Worm (Caenorhabditis elegans) whole organism, L4 larva: ENCODE data around the gene T16G1.4.

ENCODE experiments used
- D1046.2 ChIP-seq: fragments of 200-800 bp; sonication (Bioruptor generic); IDR thresholded peaks from 2 replicates; pipeline ENCODE4 v1.3.6; 2022; ENCODE audit warnings: missing genetic modification characterization, missing compliant biosample characterization
- F49E8.2 ChIP-seq: sonication (generic microtip); optimal IDR thresholded peaks from 2 replicates; lab custom pipeline; 2016; ENCODE audit warnings: missing compliant biosample characterization, mild to moderate bottlenecking, missing genetic modification characterization, borderline replicate concordance
- Y48G9A.11 ChIP-seq: fragments of 200-800 bp; sonication (Bioruptor generic); IDR thresholded peaks from 2 replicates; pipeline ENCODE4 v1.3.6; 2022; ENCODE audit warnings: missing genetic modification reagents, missing genetic modification characterization, missing compliant biosample characterization
- Y5F2A.4 ChIP-seq: fragments of 200-800 bp; sonication (Bioruptor generic); optimal IDR thresholded peaks from 2 replicates; lab custom pipeline; 2018; ENCODE audit warnings: mild to moderate bottlenecking, missing genetic modification characterization, missing compliant biosample characterization
- aly-2 ChIP-seq: sonication (generic microtip); optimal IDR thresholded peaks from 2 replicates; lab custom pipeline; 2018; ENCODE audit warnings: missing biosample characterization, missing genetic modification characterization
- arid-1 ChIP-seq: fragments of 200-800 bp; sonication (Bioruptor generic); conservative IDR thresholded peaks from 2 replicates; pipeline ENCODE4 v1.3.6; 2022; ENCODE audit warnings: missing genetic modification reagents, missing genetic modification characterization, missing compliant biosample characterization
- attf-4 ChIP-seq: sonication (generic microtip); optimal IDR thresholded peaks from 3 replicates; lab custom pipeline; 2017; ENCODE audit warnings: missing biosample characterization, missing genetic modification characterization
- ceh-28 ChIP-seq: fragments of 150-350 bp; optimal IDR thresholded peaks from 2 replicates; lab custom pipeline; 2014; ENCODE audit warnings: missing biosample characterization, missing genetic modification reagents, missing genetic modification characterization
- ceh-82 ChIP-seq: sonication (generic microtip); optimal IDR thresholded peaks from 2 replicates; lab custom pipeline; 2017; ENCODE audit warnings: missing biosample characterization, missing genetic modification characterization
- ces-1 ChIP-seq: fragments of 150-350 bp; sonication (generic microtip); optimal IDR thresholded peaks from 4 replicates; lab custom pipeline; 2014; ENCODE audit warnings: missing biosample characterization, missing genetic modification reagents, missing genetic modification characterization
- daf-16 ChIP-seq, 3 experiments: sonication (generic microtip); optimal IDR thresholded peaks; 2 replicates each; lab custom pipeline; 2016 to 2017; ENCODE audit warnings: missing genetic modification characterization in 3 of 3, missing genetic modification reagents in 3 of 3, mild to moderate bottlenecking in 2 of 3, missing compliant biosample characterization in 2 of 3, missing biosample characterization in 1 of 3, moderate library complexity in 1 of 3
- dmd-8 ChIP-seq: fragments of 200-800 bp; sonication (Bioruptor generic); IDR thresholded peaks from 2 replicates; pipeline ENCODE4 v1.3.6; 2022; ENCODE audit warnings: missing genetic modification characterization, missing compliant biosample characterization
- egl-27 ChIP-seq: sonication (generic microtip); optimal IDR thresholded peaks from 3 replicates; lab custom pipeline; 2017; ENCODE audit warnings: missing biosample characterization, missing genetic modification reagents, missing genetic modification characterization
- hlh-11 ChIP-seq: fragments of 200-800 bp; sonication (Bioruptor generic); optimal IDR thresholded peaks from 2 replicates; lab custom pipeline; 2018; ENCODE audit warnings: mild to moderate bottlenecking, missing genetic modification characterization, missing compliant biosample characterization
- hlh-30 ChIP-seq: sonication (generic microtip); optimal IDR thresholded peaks from 2 replicates; lab custom pipeline; 2017; ENCODE audit warnings: antibody characterized with exemption, mild to moderate bottlenecking, missing genetic modification characterization, missing compliant biosample characterization; ENCODE audit not compliant: insufficient read depth
- lin-15B ChIP-seq: fragments of 150-350 bp; sonication (generic microtip); optimal IDR thresholded peaks from 3 replicates; lab custom pipeline; 2014; ENCODE audit warnings: missing biosample characterization, missing genetic modification characterization
- lin-38 ChIP-seq: fragments of 200-800 bp; sonication (Bioruptor generic); IDR thresholded peaks from 2 replicates; pipeline ENCODE4 v1.3.6; 2022; ENCODE audit warnings: missing genetic modification reagents, missing genetic modification characterization, missing compliant biosample characterization
- lsy-2 ChIP-seq, 2 experiments: fragments of 150-350 bp in 1 of 2; sonication (generic microtip) in 1 of 2; optimal IDR thresholded peaks; 2 replicates each; lab custom pipeline; 2014 to 2017; ENCODE audit warnings: missing biosample characterization in 2 of 2, missing genetic modification characterization in 2 of 2
- mdt-29 ChIP-seq: fragments of 200-800 bp; sonication (Bioruptor generic); IDR thresholded peaks from 2 replicates; pipeline ENCODE4 v1.3.6; 2022; ENCODE audit warnings: missing genetic modification reagents, missing genetic modification characterization, missing compliant biosample characterization
- nhr-102 ChIP-seq: sonication (generic microtip); optimal IDR thresholded peaks from 2 replicates; lab custom pipeline; 2016; ENCODE audit warnings: mild to moderate bottlenecking, missing genetic modification characterization, moderate library complexity, missing compliant biosample characterization
- nhr-25 ChIP-seq: sonication (generic microtip); optimal IDR thresholded peaks from 2 replicates; lab custom pipeline; 2017; ENCODE audit warnings: missing genetic modification characterization, mild to moderate bottlenecking, missing compliant biosample characterization, antibody characterized with exemption, moderate library complexity, borderline replicate concordance; ENCODE audit not compliant: insufficient read depth
- nhr-28 ChIP-seq: fragments of 150-350 bp; optimal IDR thresholded peaks from 2 replicates; lab custom pipeline; 2014; ENCODE audit warnings: missing biosample characterization, missing genetic modification characterization
- nhr-42 ChIP-seq: fragments of 200-800 bp; sonication (Bioruptor generic); IDR thresholded peaks from 2 replicates; pipeline ENCODE4 v1.3.6; 2022; ENCODE audit warnings: missing genetic modification characterization, missing compliant biosample characterization
- pqm-1 ChIP-seq: sonication (generic microtip); optimal IDR thresholded peaks from 2 replicates; lab custom pipeline; 2017; ENCODE audit warnings: missing biosample characterization, missing genetic modification characterization
- rbr-2 ChIP-seq: sonication (generic microtip); optimal IDR thresholded peaks from 2 replicates; lab custom pipeline; 2016; ENCODE audit warnings: missing genotype, missing genetic modification characterization, missing compliant biosample characterization
- saeg-2 ChIP-seq: fragments of 200-800 bp; sonication (Bioruptor generic); IDR thresholded peaks from 2 replicates; pipeline ENCODE4 v1.3.6; 2022; ENCODE audit warnings: missing genetic modification reagents, missing genetic modification characterization, missing compliant biosample characterization
- sdz-12 ChIP-seq: fragments of 200-800 bp; sonication (Bioruptor generic); optimal IDR thresholded peaks from 2 replicates; lab custom pipeline; 2018; ENCODE audit warnings: mild to moderate bottlenecking, missing genetic modification characterization, missing compliant biosample characterization
- set-16 ChIP-seq: fragments of 200-800 bp; sonication (Bioruptor generic); IDR thresholded peaks from 2 replicates; pipeline ENCODE4 v1.3.6; 2022; ENCODE audit warnings: missing genetic modification reagents, missing genetic modification characterization, missing compliant biosample characterization
- snpc-1.2 ChIP-seq: fragments of 200-800 bp; sonication (Bioruptor generic); IDR thresholded peaks from 2 replicates; pipeline ENCODE4 v1.3.6; 2022; ENCODE audit warnings: missing genetic modification reagents, missing genetic modification characterization, missing compliant biosample characterization
- snpc-4 ChIP-seq: fragments of 150-350 bp; optimal IDR thresholded peaks from 2 replicates; lab custom pipeline; 2014; ENCODE audit warnings: missing biosample characterization, missing genetic modification characterization
- spr-1 ChIP-seq: sonication (generic microtip); optimal IDR thresholded peaks from 2 replicates; lab custom pipeline; 2016; ENCODE audit warnings: mild to moderate bottlenecking, missing genetic modification characterization, missing compliant biosample characterization
- tra-1 ChIP-seq: fragments of 200-800 bp; sonication (Bioruptor generic); IDR thresholded peaks from 2 replicates; pipeline ENCODE4 v1.3.6; 2022; ENCODE audit warnings: missing genetic modification reagents, missing genetic modification characterization, missing compliant biosample characterization
- unc-130 ChIP-seq: sonication (generic microtip); optimal IDR thresholded peaks from 2 replicates; lab custom pipeline; 2016; ENCODE audit warnings: missing genetic modification reagents, missing genetic modification characterization, missing compliant biosample characterization
- unc-62 ChIP-seq, 3 experiments: fragments of 150-350 bp in 1 of 3; sonication (generic microtip); optimal IDR thresholded peaks in 2 of 3; peaks in 1 of 3; 1 replicate in 1 of 3; 2 replicates in 2 of 3; lab custom pipeline; 2014 to 2017; ENCODE audit warnings: missing biosample characterization in 3 of 3, missing genetic modification characterization in 3 of 3, missing genetic modification reagents in 3 of 3, missing genotype in 1 of 3
- zag-1 ChIP-seq: fragments of 150-350 bp; optimal IDR thresholded peaks from 2 replicates; lab custom pipeline; 2014; ENCODE audit warnings: missing biosample characterization, missing genetic modification characterization
- zfp-2 ChIP-seq: sonication (generic microtip); optimal IDR thresholded peaks from 2 replicates; lab custom pipeline; 2016; ENCODE audit warnings: mild to moderate bottlenecking, missing genetic modification characterization, missing compliant biosample characterization
- zip-11 ChIP-seq: fragments of 200-800 bp; sonication (Bioruptor generic); IDR thresholded peaks from 2 replicates; pipeline ENCODE4 v1.3.6; 2022; ENCODE audit warnings: missing genetic modification characterization, missing compliant biosample characterization
- zip-2 ChIP-seq: fragments of 150-350 bp; optimal IDR thresholded peaks from 2 replicates; lab custom pipeline; 2014; ENCODE audit warnings: missing biosample characterization, missing genetic modification characterization

Gene T16G1.4

DNA sequence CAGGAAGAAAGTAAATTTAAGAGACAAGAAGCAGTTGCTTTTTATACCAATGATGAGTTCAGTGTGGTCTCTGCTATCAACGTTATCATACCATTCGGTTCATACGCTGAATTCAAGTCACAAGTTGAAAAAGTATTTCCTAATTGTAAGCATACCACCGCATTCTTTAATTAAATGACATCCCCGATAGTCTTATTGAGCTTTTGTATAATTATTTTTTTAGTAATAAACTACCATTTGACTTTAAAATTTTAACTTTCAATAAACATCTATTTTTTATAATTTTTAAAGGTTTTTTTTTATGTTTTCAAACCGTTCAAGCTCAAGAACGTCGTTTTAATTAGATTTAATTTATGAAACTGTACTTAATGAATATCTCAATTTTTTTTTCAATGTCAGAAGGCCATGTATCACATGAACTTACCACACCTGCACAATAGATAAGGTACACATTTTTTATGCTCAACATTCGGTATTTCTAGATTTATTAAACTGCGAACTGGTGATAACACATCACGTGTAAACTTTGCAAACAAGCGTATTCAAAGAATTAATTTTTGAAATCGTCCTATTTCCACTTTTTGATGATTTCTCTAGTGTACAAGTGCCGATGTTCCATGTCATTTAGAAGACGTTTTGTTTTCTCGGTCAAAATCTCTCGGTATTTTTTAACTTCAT is at the start of gene T16G1.4:
TSS of gene T16G1.4 (minus strand) at position 51 of the 678 bp plus-strand sequence.
- TF ChIP-seq nhr-28 (tag; lab: Kevin White, UChicago): peak; percentile 11
- no peak for TF ChIP-seq unc-130 (GFP tag; lab: Kevin White, UChicago)
- no peak for TF ChIP-seq set-16 (GFP tag; lab: Robert Waterston, UW)
- TF ChIP-seq dmd-8 (GFP tag; lab: Robert Waterston, UW): no peak
- TF ChIP-seq nhr-102: no peak
- no peak for TF ChIP-seq snpc-1.2 (GFP tag; lab: Robert Waterston, UW)
- no peak for TF ChIP-seq Y5F2A.4 (GFP tag; lab: Kevin White, UChicago)
- no peak for TF ChIP-seq egl-27 (tag; lab: Kevin White, UChicago)
- TF ChIP-seq snpc-4: no peak
- TF ChIP-seq sdz-12 (GFP tag; lab: Kevin White, UChicago): no peak
- no peak for TF ChIP-seq arid-1 (GFP tag; lab: Robert Waterston, UW)
- no peak for TF ChIP-seq hlh-11 (tag; lab: Kevin White, UChicago)
- no peak for TF ChIP-seq mdt-29 (GFP tag; lab: Robert Waterston, UW)
- no peak for TF ChIP-seq lin-38
- TF ChIP-seq nhr-25 (tag; lab: Kevin White, UChicago): no peak
- TF ChIP-seq attf-4 (tag; lab: Kevin White, UChicago): no peak
- no peak for TF ChIP-seq ces-1 (GFP tag; lab: Kevin White, UChicago)
- TF ChIP-seq ceh-28 (tag; lab: Kevin White, UChicago): no peak
- TF ChIP-seq hlh-30 (tag; lab: Kevin White, UChicago): peak; percentile 46
- no peak for TF ChIP-seq daf-16 (GFP tag; optimal IDR thresholded peaks at IDR 0.05; lab: Kevin White, UChicago)
- peak; percentile 51 for TF ChIP-seq daf-16 (tag; optimal IDR thresholded peaks at IDR 0.05; lab: Kevin White, UChicago)
- TF ChIP-seq zip-11 (GFP tag; lab: Robert Waterston, UW): no peak
- no peak for TF ChIP-seq lin-15B (tag; lab: Kevin White, UChicago)

DNA sequence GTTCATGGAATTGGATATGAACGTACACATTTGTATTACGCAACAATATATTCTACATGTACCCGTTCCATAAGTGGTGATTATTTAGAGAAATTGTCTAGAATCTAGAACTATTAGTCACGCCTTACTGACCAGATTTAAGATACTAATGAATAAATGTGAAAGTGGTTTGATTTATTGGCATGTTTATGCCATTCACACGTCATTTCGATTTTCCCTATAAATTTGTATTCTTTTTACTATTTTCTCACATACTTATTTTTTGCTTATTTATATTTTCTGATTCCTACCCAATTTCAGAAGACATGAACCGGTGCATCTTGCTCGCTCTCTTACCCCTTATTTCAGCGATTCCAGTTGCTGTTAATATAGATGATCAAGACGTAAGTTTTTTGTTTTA is 46.6 kb upstream of the T16G1.4 start, which contains the start of gene F15B9.8:
TSS of gene F15B9.8 (plus strand) at position 301 of the 400 bp plus-strand sequence.
- no peak for TF ChIP-seq dmd-8 (GFP tag; lab: Robert Waterston, UW)
- no peak for TF ChIP-seq zag-1 (tag; lab: Kevin White, UChicago)
- TF ChIP-seq saeg-2 (GFP tag; lab: Robert Waterston, UW): no peak
- no peak for TF ChIP-seq unc-62 (GFP tag; optimal IDR thresholded peaks at IDR 0.05 in 1 of 2; lab: Kevin White, UChicago)
- no peak for TF ChIP-seq unc-62 (tag; optimal IDR thresholded peaks at IDR 0.05; lab: Kevin White, UChicago)
- TF ChIP-seq ceh-82 (tag; lab: Kevin White, UChicago): no peak
- TF ChIP-seq lin-38: no peak
- no peak for TF ChIP-seq attf-4 (tag; lab: Kevin White, UChicago)
- no peak for TF ChIP-seq zip-2

DNA sequence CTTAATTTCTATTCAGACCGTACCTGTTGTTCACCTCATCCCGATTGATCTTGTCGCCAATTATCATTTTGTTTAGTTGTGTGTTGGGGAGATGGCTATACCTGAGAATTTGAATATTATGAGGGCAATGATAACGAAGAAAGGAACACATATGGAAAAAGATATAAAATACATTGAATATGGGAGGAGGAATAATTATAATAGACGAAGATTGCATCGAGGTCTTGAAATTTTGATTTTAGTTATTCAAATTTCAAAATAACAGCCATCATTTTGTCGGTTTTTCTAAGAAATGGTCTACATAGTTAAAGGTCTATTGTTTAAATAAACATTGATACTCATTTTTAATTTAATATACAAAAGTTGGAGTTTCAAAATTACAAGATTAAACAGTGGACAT is 45.4 kb upstream of the T16G1.4 start, which contains the start of gene shw-3:
TSS of gene shw-3 (minus strand) at position 101 of the 400 bp plus-strand sequence.
- no peak for TF ChIP-seq rbr-2
- TF ChIP-seq Y48G9A.11 (GFP tag; lab: Robert Waterston, UW): no peak
- no peak for TF ChIP-seq zfp-2 (tag; lab: Kevin White, UChicago)
- TF ChIP-seq tra-1 (GFP tag; lab: Robert Waterston, UW): no peak
- no peak for TF ChIP-seq spr-1 (tag; lab: Kevin White, UChicago)
- no peak for TF ChIP-seq D1046.2 (GFP tag; lab: Robert Waterston, UW)
- no peak for TF ChIP-seq nhr-42 (GFP tag; lab: Robert Waterston, UW)
- no peak for TF ChIP-seq F49E8.2 (tag; lab: Kevin White, UChicago)
- TF ChIP-seq pqm-1 (tag; lab: Kevin White, UChicago): no peak
- TF ChIP-seq lsy-2 (tag; optimal IDR thresholded peaks at IDR 0.05; lab: Kevin White, UChicago): no peak
- no peak for TF ChIP-seq aly-2 (tag; lab: Kevin White, UChicago)
- no peak for TF ChIP-seq ceh-28 (tag; lab: Kevin White, UChicago)
